Worm (Caenorhabditis elegans) whole organism, L4/young adult: Measurements from ENCODE around the gene ptr-15.

Experiments
- W03F9.2 ChIP-seq: fragments of 150-350 bp; optimal IDR thresholded peaks from 2 replicates; lab custom pipeline; 2014; ENCODE audit warnings: missing biosample characterization, missing genetic modification characterization
- dao-5 ChIP-seq: sonication (generic microtip); optimal IDR thresholded peaks from 2 replicates; lab custom pipeline; 2016; ENCODE audit warnings: missing genotype, missing genetic modification characterization, moderate library complexity, missing compliant biosample characterization
- him-1 ChIP-seq: sonication (generic microtip); optimal IDR thresholded peaks from 2 replicates; lab custom pipeline; 2016; ENCODE audit warnings: missing genotype, missing genetic modification reagents, missing genetic modification characterization, missing compliant biosample characterization

The ptr-15 gene

ce11 chrV:6930284-6930683 is 39.5 kb downstream of the ptr-15 start:
- TF ChIP-seq dao-5 (tag; lab: Kevin White, UChicago) = no peak
- no peak for TF ChIP-seq him-1
- TF ChIP-seq W03F9.2 (tag; lab: Kevin White, UChicago) = no peak

- TF ChIP-seq him-1 (no peak), dao-5 (tag; lab: Kevin White, UChicago) (no peak), W03F9.2 (tag; lab: Kevin White, UChicago) (no peak)
Observed at ce11 chrV:6928938-6929337, 40.9 kb downstream of the ptr-15 start, which contains the start of gene unc-68. unc-68 (minus strand) TSS chrV:6929038.

DNA sequence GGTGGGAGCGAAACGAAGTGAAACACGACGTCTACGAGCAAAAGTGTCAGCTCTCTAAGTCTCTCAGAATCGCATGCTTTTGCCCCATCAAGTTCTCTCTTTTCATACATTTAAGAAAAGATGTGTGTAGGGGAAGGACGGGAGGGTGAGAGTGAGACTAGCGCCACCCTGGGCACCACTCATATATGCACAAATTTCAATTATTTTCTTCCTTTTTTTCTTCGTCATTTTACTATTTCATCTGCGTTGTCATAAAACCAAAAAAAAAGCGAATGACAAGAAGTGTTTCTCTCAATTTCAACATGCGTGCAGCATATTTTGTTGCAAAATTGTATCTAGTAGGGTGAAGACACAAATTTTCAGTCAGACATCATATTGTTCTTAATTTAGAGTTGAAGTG is 43.2 kb downstream of the ptr-15 start:
- TF ChIP-seq him-1 (no peak), W03F9.2 (tag; lab: Kevin White, UChicago) (no peak), dao-5 (tag; lab: Kevin White, UChicago) (no peak)

ce11 chrV:6919251-6919650 is 50.5 kb downstream of the ptr-15 start:
- TF ChIP-seq him-1 = no peak
- TF ChIP-seq W03F9.2 (tag; lab: Kevin White, UChicago) = no peak
- no peak for TF ChIP-seq dao-5 (tag; lab: Kevin White, UChicago)

DNA sequence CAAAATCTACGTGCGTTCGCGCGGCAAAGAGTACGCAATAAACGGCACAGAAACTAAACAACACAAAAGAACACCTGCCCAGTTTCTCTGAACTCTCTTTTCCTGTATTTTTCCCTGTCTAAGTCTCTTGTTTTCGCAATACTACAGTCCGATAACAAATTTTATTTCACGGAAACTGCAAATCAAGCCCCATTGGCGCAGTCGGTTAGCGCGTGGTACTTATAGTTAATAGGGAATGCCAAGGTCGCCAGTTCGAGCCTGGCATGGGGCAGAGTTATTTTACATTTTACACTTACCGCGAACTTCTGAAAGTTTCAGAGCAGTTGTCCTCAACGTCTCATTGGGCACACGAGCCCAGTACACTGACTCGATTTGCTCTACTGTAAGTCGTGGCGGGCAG is 52.5 kb downstream of the ptr-15 start:
- no peak for TF ChIP-seq him-1
- TF ChIP-seq W03F9.2 (tag; lab: Kevin White, UChicago) = no peak
- TF ChIP-seq dao-5 (tag; lab: Kevin White, UChicago) = no peak
